Fruit fly (Drosophila melanogaster) whole organism, adult: ENCODE data around the gene CG33288.
A peak's percentile ranks its signal among the peaks of the same experiment; 100 is the strongest.

Source experiments
- CG11617 ChIP-seq: fragments of 200-800 bp; sonication (Bioruptor generic); optimal IDR thresholded peaks from 2 replicates; lab custom pipeline; 2017; ENCODE audit warnings: mild to moderate bottlenecking, missing biosample characterization, missing genetic modification reagents, missing genetic modification characterization
- CG12768 ChIP-seq: fragments of 200-800 bp; sonication (Bioruptor generic); optimal IDR thresholded peaks from 2 replicates; lab custom pipeline; 2017; ENCODE audit warnings: missing biosample characterization, missing genetic modification characterization, mild to moderate bottlenecking, moderate library complexity, missing genetic modification reagents
- CG14711 ChIP-seq: fragments of 200-800 bp; sonication (Bioruptor generic); optimal IDR thresholded peaks from 2 replicates; lab custom pipeline; 2018; ENCODE audit warnings: missing biosample characterization, mild to moderate bottlenecking, missing genetic modification characterization, moderate library complexity
- CG1620 ChIP-seq: fragments of 200-800 bp; sonication (Bioruptor generic); optimal IDR thresholded peaks from 2 replicates; lab custom pipeline; 2016; ENCODE audit warnings: missing biosample characterization, missing genetic modification characterization
- CG33017 ChIP-seq: fragments of 200-800 bp; sonication (Bioruptor generic); optimal IDR thresholded peaks from 2 replicates; lab custom pipeline; 2018; ENCODE audit warnings: missing biosample characterization, mild to moderate bottlenecking, missing genetic modification characterization, moderate library complexity
- CG5204 ChIP-seq: fragments of 200-800 bp; sonication (Bioruptor generic); optimal IDR thresholded peaks from 2 replicates; lab custom pipeline; 2016; ENCODE audit warnings: missing biosample characterization, missing genetic modification characterization
- CG7045 ChIP-seq: fragments of 200-800 bp; sonication (Bioruptor generic); optimal IDR thresholded peaks from 2 replicates; lab custom pipeline; 2017; ENCODE audit warnings: missing biosample characterization, mild to moderate bottlenecking, missing genetic modification characterization
- CG7101 ChIP-seq: fragments of 200-800 bp; sonication (Bioruptor generic); optimal IDR thresholded peaks from 2 replicates; lab custom pipeline; 2018; ENCODE audit warnings: missing biosample characterization, mild to moderate bottlenecking, missing genetic modification characterization, moderate library complexity
- Clk ChIP-seq: fragments of 200-800 bp; sonication (Bioruptor generic); optimal IDR thresholded peaks from 2 replicates; lab custom pipeline; 2017; ENCODE audit warnings: missing biosample characterization, missing genetic modification characterization
- Crg-1 ChIP-seq: fragments of 200-800 bp; sonication (Bioruptor generic); optimal IDR thresholded peaks from 2 replicates; lab custom pipeline; 2016; ENCODE audit warnings: missing biosample characterization, missing genetic modification characterization
- Hr96 ChIP-seq: fragments of 200-800 bp; sonication (Bioruptor generic); optimal IDR thresholded peaks from 2 replicates; lab custom pipeline; 2016; ENCODE audit warnings: missing biosample characterization, missing genetic modification characterization
- Mnt ChIP-seq: fragments of 200-800 bp; sonication (Bioruptor generic); optimal IDR thresholded peaks from 2 replicates; lab custom pipeline; 2016; ENCODE audit warnings: missing biosample characterization, mild to moderate bottlenecking, missing genetic modification characterization
- bab1 ChIP-seq: fragments of 200-800 bp; sonication (Bioruptor generic); optimal IDR thresholded peaks from 3 replicates; lab custom pipeline; 2019; ENCODE audit warnings: missing biosample characterization, mild to moderate bottlenecking, missing genetic modification characterization, moderate library complexity
- cic ChIP-seq: fragments of 200-800 bp; sonication (Bioruptor generic); optimal IDR thresholded peaks from 2 replicates; lab custom pipeline; 2017; ENCODE audit warnings: missing biosample characterization, mild to moderate bottlenecking, missing genetic modification characterization, moderate library complexity
- cnc ChIP-seq, 2 experiments: fragments of >200 bp; optimal IDR thresholded peaks; 2 replicates each; lab custom pipeline; 2017
- kay ChIP-seq: fragments of 200-800 bp; sonication (Bioruptor generic); peaks from one replicate; lab custom pipeline; 2016; ENCODE audit warnings: missing biosample characterization, missing genetic modification characterization, borderline replicate concordance
- ovo ChIP-seq: fragments of 200-800 bp; sonication (Bioruptor generic); optimal IDR thresholded peaks from 2 replicates; lab custom pipeline; 2016; ENCODE audit warnings: missing biosample characterization, missing genetic modification characterization
- pad ChIP-seq: fragments of 200-800 bp; sonication (Bioruptor generic); optimal IDR thresholded peaks from 3 replicates; lab custom pipeline; 2017; ENCODE audit warnings: missing biosample characterization, missing genetic modification characterization, mild to moderate bottlenecking, moderate library complexity, missing genetic modification reagents
- tj ChIP-seq: fragments of 200-800 bp; sonication (Bioruptor generic); optimal IDR thresholded peaks from 3 replicates; lab custom pipeline; 2017; ENCODE audit warnings: missing biosample characterization, mild to moderate bottlenecking, missing genetic modification characterization, moderate library complexity
- toe ChIP-seq: fragments of 200-800 bp; sonication (Bioruptor generic); optimal IDR thresholded peaks from 2 replicates; lab custom pipeline; 2016; ENCODE audit warnings: missing biosample characterization, missing genetic modification characterization

Gene CG33288

dm6 chr3L:21385699-21386098 lies 41.9 kb upstream of the CG33288 start:
- no peak for TF ChIP-seq Clk (GFP tag; lab: Kevin White, UChicago)
- TF ChIP-seq cnc (optimal IDR thresholded peaks at IDR 0.05; lab: Kevin White, UChicago): no peak
- no peak for TF ChIP-seq ovo (GFP tag; lab: Kevin White, UChicago)
- no peak for TF ChIP-seq CG14711 (tag; lab: Kevin White, UChicago)
- TF ChIP-seq Hr96 (GFP tag; lab: Kevin White, UChicago): no peak
- no peak for TF ChIP-seq pad (GFP tag; lab: Kevin White, UChicago)
- TF ChIP-seq CG5204 (GFP tag; lab: Kevin White, UChicago): no peak
- no peak for TF ChIP-seq kay
- TF ChIP-seq bab1 (GFP tag; lab: Kevin White, UChicago): no peak
- TF ChIP-seq toe (GFP tag; lab: Kevin White, UChicago): no peak
- TF ChIP-seq CG1620 (GFP tag; lab: Kevin White, UChicago): no peak
- TF ChIP-seq CG7045 (GFP tag; lab: Kevin White, UChicago): no peak
- no peak for TF ChIP-seq tj (GFP tag; lab: Kevin White, UChicago)
- TF ChIP-seq cic (GFP tag; lab: Kevin White, UChicago): no peak

- TF ChIP-seq CG5204 (GFP tag; lab: Kevin White, UChicago) (no peak), Crg-1 (no peak), CG14711 (tag; lab: Kevin White, UChicago) (no peak), cnc (optimal IDR thresholded peaks at IDR 0.05; lab: Kevin White, UChicago) (no peak), Mnt (peak; percentile 25), pad (GFP tag; lab: Kevin White, UChicago) (no peak), CG7045 (GFP tag; lab: Kevin White, UChicago) (no peak), bab1 (GFP tag; lab: Kevin White, UChicago) (no peak), toe (GFP tag; lab: Kevin White, UChicago) (no peak), cic (GFP tag; lab: Kevin White, UChicago) (peak; percentile 57), CG33017 (tag; lab: Kevin White, UChicago) (no peak), CG1620 (GFP tag; lab: Kevin White, UChicago) (no peak), Hr96 (GFP tag; lab: Kevin White, UChicago) (no peak), Clk (GFP tag; lab: Kevin White, UChicago) (no peak), kay (no peak), ovo (GFP tag; lab: Kevin White, UChicago) (peak; percentile 17), CG7101 (tag; lab: Kevin White, UChicago) (no peak), CG11617 (GFP tag; lab: Kevin White, UChicago) (no peak)
Measured at dm6 chr3L:21386917-21387316, 40.7 kb upstream of the CG33288 start.

- TF ChIP-seq tj (GFP tag; lab: Kevin White, UChicago) (peak; percentile 97), Crg-1 (no peak)
Measured at dm6 chr3L:21388824-21389223, 38.8 kb upstream of the CG33288 start.

dm6 chr3L:21389758-21390157 lies 37.8 kb upstream of the CG33288 start:
- TF ChIP-seq CG7101 (tag; lab: Kevin White, UChicago): no peak
- no peak for TF ChIP-seq Mnt
- peak; percentile 93 for TF ChIP-seq tj (GFP tag; lab: Kevin White, UChicago)
- no peak for TF ChIP-seq CG12768 (GFP tag; lab: Kevin White, UChicago)

- TF ChIP-seq ovo (GFP tag; lab: Kevin White, UChicago) (no peak), CG11617 (GFP tag; lab: Kevin White, UChicago) (no peak), Crg-1 (no peak), CG33017 (tag; lab: Kevin White, UChicago) (no peak), cnc (optimal IDR thresholded peaks at IDR 0.05; lab: Kevin White, UChicago) (no peak), kay (peak; percentile 41), CG5204 (GFP tag; lab: Kevin White, UChicago) (no peak), CG7045 (GFP tag; lab: Kevin White, UChicago) (no peak), CG14711 (tag; lab: Kevin White, UChicago) (no peak)
Measured at dm6 chr3L:21390431-21390830, 37.2 kb upstream of the CG33288 start.

- TF ChIP-seq pad (GFP tag; lab: Kevin White, UChicago) (no peak), Hr96 (GFP tag; lab: Kevin White, UChicago) (no peak), kay (peak; percentile 73), tj (GFP tag; lab: Kevin White, UChicago) (peak; percentile 73), CG11617 (GFP tag; lab: Kevin White, UChicago) (no peak), CG12768 (GFP tag; lab: Kevin White, UChicago) (no peak)
Measured at dm6 chr3L:21398156-21398555, 29.4 kb upstream of the CG33288 start.

dm6 chr3L:21400206-21400605 lies 27.4 kb upstream of the CG33288 start:
- peak; percentile 16 for TF ChIP-seq kay
- no peak for TF ChIP-seq CG7101 (tag; lab: Kevin White, UChicago)

- TF ChIP-seq cic (GFP tag; lab: Kevin White, UChicago) (no peak), Hr96 (GFP tag; lab: Kevin White, UChicago) (no peak), ovo (GFP tag; lab: Kevin White, UChicago) (no peak), toe (GFP tag; lab: Kevin White, UChicago) (no peak), Crg-1 (no peak), CG5204 (GFP tag; lab: Kevin White, UChicago) (no peak), cnc (optimal IDR thresholded peaks at IDR 0.05; lab: Kevin White, UChicago) (no peak), tj (GFP tag; lab: Kevin White, UChicago) (no peak), CG7045 (GFP tag; lab: Kevin White, UChicago) (no peak), Mnt (no peak), CG7101 (tag; lab: Kevin White, UChicago) (no peak), CG33017 (tag; lab: Kevin White, UChicago) (no peak), bab1 (GFP tag; lab: Kevin White, UChicago) (no peak), CG11617 (GFP tag; lab: Kevin White, UChicago) (no peak), CG14711 (tag; lab: Kevin White, UChicago) (no peak), CG1620 (GFP tag; lab: Kevin White, UChicago) (no peak), pad (GFP tag; lab: Kevin White, UChicago) (no peak), kay (no peak), Clk (GFP tag; lab: Kevin White, UChicago) (no peak), CG12768 (GFP tag; lab: Kevin White, UChicago) (no peak)
Measured at dm6 chr3L:21402552-21402951, 25.0 kb upstream of the CG33288 start.
